Worm (Caenorhabditis elegans) whole organism, L1 larva: ENCODE results near the gene C49H3.12.

Source experiments
- C04F5.9 ChIP-seq: sonication (generic microtip); optimal IDR thresholded peaks from 2 replicates; lab custom pipeline; 2016; ENCODE audit warnings: missing genetic modification characterization, missing compliant biosample characterization
- F16B12.6 ChIP-seq: fragments of 150-350 bp; optimal IDR thresholded peaks from 2 replicates; lab custom pipeline; 2014; ENCODE audit warnings: missing biosample characterization, missing genetic modification characterization
- Y116A8C.19 ChIP-seq: sonication (generic microtip); optimal IDR thresholded peaks from 2 replicates; lab custom pipeline; 2016; ENCODE audit warnings: missing compliant biosample characterization, missing genetic modification characterization, borderline replicate concordance
- aha-1 ChIP-seq: fragments of 150-350 bp; optimal IDR thresholded peaks from 2 replicates; lab custom pipeline; 2014; ENCODE audit warnings: missing biosample characterization, missing genetic modification characterization
- alr-1 ChIP-seq: fragments of 200-800 bp; sonication (Bioruptor generic); optimal IDR thresholded peaks from 2 replicates; lab custom pipeline; 2018; ENCODE audit warnings: borderline replicate concordance, mild to moderate bottlenecking, missing genetic modification characterization, missing compliant biosample characterization
- aly-2 ChIP-seq: fragments of 150-350 bp; optimal IDR thresholded peaks from 2 replicates; lab custom pipeline; 2014; ENCODE audit warnings: missing biosample characterization, missing genetic modification characterization
- ama-1 ChIP-seq: fragments of 150-350 bp; optimal IDR thresholded peaks from 2 replicates; lab custom pipeline; 2014
- blmp-1 ChIP-seq: fragments of 150-350 bp; optimal IDR thresholded peaks from 2 replicates; lab custom pipeline; 2014; ENCODE audit warnings: missing biosample characterization, missing genetic modification characterization
- ceh-88 ChIP-seq: fragments of 200-800 bp; sonication (Bioruptor generic); IDR thresholded peaks from 2 replicates; pipeline ENCODE4 v1.3.6; 2022; ENCODE audit warnings: missing genetic modification characterization, missing compliant biosample characterization
- ceh-90 ChIP-seq: sonication (generic microtip); optimal IDR thresholded peaks from 2 replicates; lab custom pipeline; 2016; ENCODE audit warnings: missing genetic modification characterization, missing compliant biosample characterization
- dpl-1 ChIP-seq, 3 experiments: fragments of 150-350 bp in 2 of 3; sonication (generic microtip) in 1 of 3; optimal IDR thresholded peaks; 2 replicates each; lab custom pipeline; 2014 to 2017; ENCODE audit warnings: missing biosample characterization in 3 of 3, missing genetic modification characterization in 3 of 3, missing genetic modification reagents in 3 of 3
- efl-1 ChIP-seq, 4 experiments: fragments of 150-350 bp; optimal IDR thresholded peaks in 3 of 4; peaks in 1 of 4; 1 replicate in 1 of 4; 2 replicates in 3 of 4; lab custom pipeline; 2014; ENCODE audit warnings: missing biosample characterization in 2 of 4, missing genetic modification characterization in 2 of 4, missing genetic modification reagents in 2 of 4
- egl-13 ChIP-seq: sonication (generic microtip); optimal IDR thresholded peaks from 2 replicates; lab custom pipeline; 2016; ENCODE audit warnings: missing genotype, missing genetic modification reagents, missing genetic modification characterization, missing compliant biosample characterization
- egl-27 ChIP-seq, 2 experiments: fragments of 150-350 bp in 1 of 2; sonication (generic microtip); optimal IDR thresholded peaks; 3 replicates each; lab custom pipeline; 2017 to 2018; ENCODE audit warnings: missing biosample characterization in 2 of 2, missing genetic modification characterization in 2 of 2, missing genetic modification reagents in 2 of 2
- elt-2 ChIP-seq: sonication (generic microtip); optimal IDR thresholded peaks from 2 replicates; lab custom pipeline; 2016; ENCODE audit warnings: missing genetic modification characterization, mild to moderate bottlenecking, inconsistent platforms, missing compliant biosample characterization, missing genetic modification reagents
- fkh-10 ChIP-seq: sonication (generic microtip); optimal IDR thresholded peaks from 2 replicates; lab custom pipeline; 2017; ENCODE audit warnings: missing biosample characterization, missing genetic modification reagents, missing genetic modification characterization
- fkh-8 ChIP-seq: sonication (generic microtip); optimal IDR thresholded peaks from 2 replicates; lab custom pipeline; 2016; ENCODE audit warnings: mild to moderate bottlenecking, missing genetic modification characterization, missing compliant biosample characterization
- grh-1 ChIP-seq: fragments of 200-800 bp; sonication (Bioruptor generic); IDR thresholded peaks from 2 replicates; pipeline ENCODE4 v1.3.6; 2022; ENCODE audit warnings: missing genetic modification reagents, missing genetic modification characterization, missing compliant biosample characterization
- hlh-4 ChIP-seq: sonication (generic microtip); optimal IDR thresholded peaks from 2 replicates; lab custom pipeline; 2016; ENCODE audit warnings: mild to moderate bottlenecking, missing genetic modification characterization, missing compliant biosample characterization
- hpl-2 ChIP-seq: fragments of 150-350 bp; optimal IDR thresholded peaks from 2 replicates; lab custom pipeline; 2014; ENCODE audit warnings: missing biosample characterization, missing genetic modification reagents, missing genetic modification characterization
- isw-1 ChIP-seq: fragments of 200-800 bp; sonication (Bioruptor generic); IDR thresholded peaks from 2 replicates; pipeline ENCODE4 v1.3.6; 2022; ENCODE audit warnings: missing genetic modification characterization, missing compliant biosample characterization
- jun-1 ChIP-seq: fragments of 150-350 bp; optimal IDR thresholded peaks from 2 replicates; lab custom pipeline; 2014; ENCODE audit warnings: missing biosample characterization, missing genetic modification reagents, missing genetic modification characterization
- lin-13 ChIP-seq: fragments of 150-350 bp; optimal IDR thresholded peaks from 2 replicates; lab custom pipeline; 2014; ENCODE audit warnings: missing biosample characterization, missing genetic modification reagents, missing genetic modification characterization
- lin-14 ChIP-seq: fragments of 200-800 bp; sonication (Bioruptor generic); optimal IDR thresholded peaks from 2 replicates; lab custom pipeline; 2018; ENCODE audit warnings: mild to moderate bottlenecking, missing genetic modification characterization, moderate library complexity, missing compliant biosample characterization
- lin-35 ChIP-seq, 2 experiments: fragments of 150-350 bp; optimal IDR thresholded peaks; 2 replicates each; lab custom pipeline; 2014; ENCODE audit warnings: missing biosample characterization in 2 of 2, missing genetic modification characterization in 2 of 2, missing genetic modification reagents in 2 of 2
- lin-39 ChIP-seq: fragments of 150-350 bp; optimal IDR thresholded peaks from 2 replicates; lab custom pipeline; 2014; ENCODE audit warnings: missing biosample characterization, missing genetic modification reagents, missing genetic modification characterization
- mab-9 ChIP-seq: fragments of 200-800 bp; sonication (Bioruptor generic); IDR thresholded peaks from 2 replicates; pipeline ENCODE4 v1.3.6; 2022; ENCODE audit warnings: missing genetic modification reagents, missing genetic modification characterization, missing compliant biosample characterization
- mef-2 ChIP-seq: fragments of 150-350 bp; optimal IDR thresholded peaks from 2 replicates; lab custom pipeline; 2014; ENCODE audit warnings: missing biosample characterization, missing genetic modification characterization
- nhr-11 ChIP-seq: fragments of 150-350 bp; optimal IDR thresholded peaks from 2 replicates; lab custom pipeline; 2014; ENCODE audit warnings: missing biosample characterization, missing genetic modification characterization
- nhr-12 ChIP-seq: sonication (generic microtip); optimal IDR thresholded peaks from 2 replicates; lab custom pipeline; 2017; ENCODE audit warnings: missing biosample characterization, missing genetic modification characterization
- nhr-19 ChIP-seq: fragments of 200-800 bp; sonication (Bioruptor generic); conservative IDR thresholded peaks from 2 replicates; pipeline ENCODE4 v1.3.6; 2022; ENCODE audit warnings: missing genetic modification characterization, missing compliant biosample characterization
- nhr-20 ChIP-seq: sonication (generic microtip); optimal IDR thresholded peaks from 2 replicates; lab custom pipeline; 2016; ENCODE audit warnings: mild to moderate bottlenecking, missing genetic modification characterization, missing compliant biosample characterization
- nhr-28 ChIP-seq: fragments of 150-350 bp; optimal IDR thresholded peaks from 2 replicates; lab custom pipeline; 2014; ENCODE audit warnings: missing biosample characterization, missing genetic modification characterization
- nhr-47 ChIP-seq: sonication (generic microtip); optimal IDR thresholded peaks from 2 replicates; lab custom pipeline; 2016; ENCODE audit warnings: mild to moderate bottlenecking, missing genetic modification characterization, moderate library complexity, missing compliant biosample characterization
- nhr-71 ChIP-seq: sonication (generic microtip); optimal IDR thresholded peaks from 2 replicates; lab custom pipeline; 2016; ENCODE audit warnings: mild to moderate bottlenecking, missing genetic modification characterization, moderate library complexity, missing compliant biosample characterization
- nhr-76 ChIP-seq: sonication (generic microtip); optimal IDR thresholded peaks from 2 replicates; lab custom pipeline; 2017; ENCODE audit warnings: missing biosample characterization, missing genetic modification characterization
- nhr-77 ChIP-seq: fragments of 150-350 bp; optimal IDR thresholded peaks from 2 replicates; lab custom pipeline; 2014; ENCODE audit warnings: missing biosample characterization, missing genetic modification characterization
- nhr-85 ChIP-seq: sonication (generic microtip); peaks from one replicate; lab custom pipeline; 2016; ENCODE audit warnings: missing genetic modification characterization, inconsistent platforms, missing compliant biosample characterization
- nhr-90 ChIP-seq: sonication (generic microtip); optimal IDR thresholded peaks from 2 replicates; lab custom pipeline; 2016; ENCODE audit warnings: mild to moderate bottlenecking, missing genetic modification characterization, missing compliant biosample characterization; ENCODE audit not compliant: poor library complexity
- pag-3 ChIP-seq: sonication (generic microtip); optimal IDR thresholded peaks from 2 replicates; lab custom pipeline; 2017; ENCODE audit warnings: missing genetic modification characterization, mild to moderate bottlenecking, missing compliant biosample characterization, antibody characterized with exemption, borderline replicate concordance; ENCODE audit not compliant: insufficient read depth
- pqm-1 ChIP-seq: sonication (generic microtip); optimal IDR thresholded peaks from 3 replicates; lab custom pipeline; 2017; ENCODE audit warnings: missing biosample characterization, missing genetic modification characterization
- rnt-1 ChIP-seq: sonication (generic microtip); optimal IDR thresholded peaks from 2 replicates; lab custom pipeline; 2016; ENCODE audit warnings: mild to moderate bottlenecking, missing genetic modification characterization, moderate library complexity, missing compliant biosample characterization
- snpc-4 ChIP-seq: fragments of 150-350 bp; optimal IDR thresholded peaks from 2 replicates; lab custom pipeline; 2014; ENCODE audit warnings: missing biosample characterization, missing genetic modification characterization
- swsn-7 ChIP-seq: sonication (generic microtip); optimal IDR thresholded peaks from 2 replicates; lab custom pipeline; 2016; ENCODE audit warnings: missing genetic modification characterization, missing compliant biosample characterization
- tbx-2 ChIP-seq: sonication (generic microtip); optimal IDR thresholded peaks from 2 replicates; lab custom pipeline; 2016; ENCODE audit warnings: missing genetic modification characterization, missing compliant biosample characterization
- unc-98 ChIP-seq: fragments of 200-800 bp; sonication (Bioruptor generic); IDR thresholded peaks from 2 replicates; pipeline ENCODE4 v1.3.6; 2022; ENCODE audit warnings: missing genetic modification characterization, missing compliant biosample characterization
- zag-1 ChIP-seq: fragments of 150-350 bp; optimal IDR thresholded peaks from 2 replicates; lab custom pipeline; 2014; ENCODE audit warnings: missing biosample characterization, missing genetic modification characterization
- zip-4 ChIP-seq: fragments of 200-800 bp; sonication (Bioruptor generic); optimal IDR thresholded peaks from 2 replicates; lab custom pipeline; 2018; ENCODE audit warnings: mild to moderate bottlenecking, missing genetic modification characterization, moderate library complexity, missing compliant biosample characterization
- ztf-4 ChIP-seq: fragments of 150-350 bp; optimal IDR thresholded peaks from 2 replicates; lab custom pipeline; 2014; ENCODE audit warnings: missing biosample characterization, missing genetic modification characterization

C49H3.12 gene

ce11 chrIV:7946457-7946856 lies 19.3 kb upstream of the C49H3.12 start, which contains the start of gene czw-1:
TSS of gene czw-1 (minus strand) at chrIV:7946825.
- TF ChIP-seq lin-35 (GFP tag; optimal IDR thresholded peaks at IDR 0.05; lab: Kevin White, UChicago): peak in 1 of 2 experiments; percentile 61
- TF ChIP-seq nhr-19 (GFP tag; lab: Robert Waterston, UW): no peak
- no peak for TF ChIP-seq nhr-12 (tag; lab: Kevin White, UChicago)
- TF ChIP-seq zip-4: no peak
- no peak for TF ChIP-seq egl-27 (tag; optimal IDR thresholded peaks at IDR 0.05; lab: Kevin White, UChicago)
- TF ChIP-seq nhr-71 (tag; lab: Kevin White, UChicago): no peak
- TF ChIP-seq efl-1 (optimal IDR thresholded peaks at IDR 0.05; lab: Kevin White, UChicago): no peak
- peak; percentile 52 to 97 for TF ChIP-seq efl-1 (GFP tag; optimal IDR thresholded peaks at IDR 0.05 in 1 of 2; lab: Kevin White, UChicago)
- no peak for TF ChIP-seq F16B12.6
- TF ChIP-seq C04F5.9 (tag; lab: Kevin White, UChicago): no peak
- no peak for TF ChIP-seq fkh-8 (tag; lab: Kevin White, UChicago)
- no peak for TF ChIP-seq ztf-4 (tag; lab: Kevin White, UChicago)
- no peak for TF ChIP-seq ama-1 (lab: Kevin White, UChicago)
- no peak for TF ChIP-seq nhr-77 (tag; lab: Kevin White, UChicago)
- peak in 2 of 3 experiments; percentile 36 to 49 for TF ChIP-seq dpl-1 (GFP tag; optimal IDR thresholded peaks at IDR 0.05; lab: Kevin White, UChicago)
- TF ChIP-seq nhr-28 (tag; lab: Kevin White, UChicago): no peak
- TF ChIP-seq lin-39: no peak
- TF ChIP-seq aha-1 (tag; lab: Kevin White, UChicago): no peak
- no peak for TF ChIP-seq nhr-20 (tag; lab: Kevin White, UChicago)
- no peak for TF ChIP-seq mab-9
- no peak for TF ChIP-seq nhr-47 (tag; lab: Kevin White, UChicago)

ce11 chrIV:7943272-7943671 lies 16.2 kb upstream of the C49H3.12 start:
- no peak for TF ChIP-seq ztf-4 (tag; lab: Kevin White, UChicago)
- TF ChIP-seq nhr-71 (tag; lab: Kevin White, UChicago): peak; percentile 13
- TF ChIP-seq lin-14 (GFP tag; lab: Kevin White, UChicago): peak; percentile 66
- TF ChIP-seq swsn-7 (tag; lab: Kevin White, UChicago): no peak
- no peak for TF ChIP-seq mab-9
- peak; percentile 16 for TF ChIP-seq nhr-20 (tag; lab: Kevin White, UChicago)
- no peak for TF ChIP-seq hlh-4 (tag; lab: Kevin White, UChicago)
- TF ChIP-seq pqm-1: no peak
- no peak for TF ChIP-seq F16B12.6
- no peak for TF ChIP-seq fkh-10
- TF ChIP-seq Y116A8C.19 (tag; lab: Kevin White, UChicago): no peak
- TF ChIP-seq isw-1 (GFP tag; lab: Robert Waterston, UW): no peak; the same call in 1 of the 2 replicates
- TF ChIP-seq ceh-90 (tag; lab: Kevin White, UChicago): no peak
- TF ChIP-seq unc-98 (GFP tag; lab: Robert Waterston, UW): no peak
- TF ChIP-seq rnt-1: no peak
- TF ChIP-seq aly-2 (tag; lab: Kevin White, UChicago): no peak
- TF ChIP-seq nhr-76 (tag; lab: Kevin White, UChicago): no peak
- TF ChIP-seq grh-1 (GFP tag; lab: Robert Waterston, UW): no peak
- TF ChIP-seq tbx-2: no peak
- TF ChIP-seq nhr-47 (tag; lab: Kevin White, UChicago): no peak
- no peak for TF ChIP-seq elt-2 (tag; lab: Kevin White, UChicago)
- TF ChIP-seq efl-1 (optimal IDR thresholded peaks at IDR 0.05; lab: Kevin White, UChicago): peak in 1 of 2 experiments; percentile 22
- TF ChIP-seq efl-1 (GFP tag; optimal IDR thresholded peaks at IDR 0.05 in 1 of 2; lab: Kevin White, UChicago): peak; percentile 33 to 39
- TF ChIP-seq snpc-4 (tag; lab: Kevin White, UChicago): no peak
- no peak for TF ChIP-seq ceh-88 (GFP tag; lab: Robert Waterston, UW)
- TF ChIP-seq alr-1: no peak
- TF ChIP-seq zag-1 (tag; lab: Kevin White, UChicago): no peak
- TF ChIP-seq lin-35 (GFP tag; optimal IDR thresholded peaks at IDR 0.05; lab: Kevin White, UChicago): peak in 1 of 2 experiments; percentile 40
- TF ChIP-seq nhr-11: no peak
- no peak for TF ChIP-seq fkh-8 (tag; lab: Kevin White, UChicago)
- TF ChIP-seq nhr-28 (tag; lab: Kevin White, UChicago): no peak
- no peak for TF ChIP-seq egl-13 (tag; lab: Kevin White, UChicago)
- TF ChIP-seq mef-2: no peak
- no peak for TF ChIP-seq lin-13
- no peak for TF ChIP-seq jun-1
- TF ChIP-seq aha-1 (tag; lab: Kevin White, UChicago): no peak
- no peak for TF ChIP-seq pag-3 (tag; lab: Kevin White, UChicago)
- no peak for TF ChIP-seq hpl-2 (GFP tag; lab: Kevin White, UChicago)
- no peak for TF ChIP-seq nhr-90
- TF ChIP-seq lin-39: no peak
- TF ChIP-seq blmp-1 (tag; lab: Kevin White, UChicago): peak; percentile 75
- TF ChIP-seq nhr-85 (tag; lab: Kevin White, UChicago): peak; percentile 9
- no peak for TF ChIP-seq nhr-77 (tag; lab: Kevin White, UChicago)
